Fruit fly (Drosophila melanogaster) whole organism, embryonic: ENCODE results near the gene Alh.

Source experiments
- CG15514 ChIP-seq: fragments of 200-800 bp; sonication (Bioruptor generic); optimal IDR thresholded peaks from 3 replicates; lab custom pipeline; 2017; ENCODE audit warnings: missing biosample characterization, missing genetic modification characterization, mild to moderate bottlenecking, moderate library complexity, missing genetic modification reagents
- CG8944 ChIP-seq: fragments of 200-800 bp; sonication (Bioruptor generic); optimal IDR thresholded peaks from 3 replicates; lab custom pipeline; 2016; ENCODE audit warnings: missing biosample characterization, missing genetic modification characterization
- Usf ChIP-seq: fragments of 200-800 bp; sonication (Bioruptor generic); optimal IDR thresholded peaks from 2 replicates; lab custom pipeline; 2017; ENCODE audit warnings: missing genotype, missing biosample characterization, missing genetic modification characterization
- bcd ChIP-seq: fragments of 200-800 bp; sonication (Bioruptor generic); optimal IDR thresholded peaks from 2 replicates; lab custom pipeline; 2017; ENCODE audit warnings: missing biosample characterization, mild to moderate bottlenecking, missing genetic modification characterization
- onecut ChIP-seq: fragments of 200-800 bp; sonication (Bioruptor generic); IDR thresholded peaks from 2 replicates; pipeline ENCODE4 v1.3.6; 2022; ENCODE audit warnings: missing biosample characterization, missing genetic modification characterization
- p53 ChIP-seq: fragments of 200-800 bp; sonication (Bioruptor generic); optimal IDR thresholded peaks from 2 replicates; lab custom pipeline; 2016; ENCODE audit warnings: missing biosample characterization, missing genetic modification characterization

dm6 chr3R:7105503-7106164 is 18.4 kb downstream of the Alh start:
- no peak for TF ChIP-seq bcd
- peak; percentile 43; the same call in 1 of the 2 replicates for TF ChIP-seq onecut
- TF ChIP-seq CG15514 (GFP tag; lab: Kevin White, UChicago), result no peak
- no peak for TF ChIP-seq p53 (GFP tag; lab: Kevin White, UChicago)
- TF ChIP-seq CG8944 (GFP tag; lab: Kevin White, UChicago), result no peak
- no peak for TF ChIP-seq Usf (GFP tag; lab: Kevin White, UChicago)
